Fruit fly (Drosophila melanogaster) whole organism, prepupa: ENCODE results near the gene CG42553.

Source experiments
- Blimp-1 ChIP-seq: fragments of 200-800 bp; sonication (Bioruptor generic); optimal IDR thresholded peaks from 3 replicates; lab custom pipeline; 2017; ENCODE audit warnings: missing biosample characterization, missing genetic modification characterization, mild to moderate bottlenecking, moderate library complexity, missing genetic modification reagents
- CG10631 ChIP-seq: fragments of 200-800 bp; sonication (Bioruptor generic); optimal IDR thresholded peaks from 2 replicates; lab custom pipeline; 2016; ENCODE audit warnings: missing biosample characterization, missing genetic modification characterization
- CG10669 ChIP-seq: fragments of 200-800 bp; sonication (Bioruptor generic); optimal IDR thresholded peaks from 3 replicates; lab custom pipeline; 2018; ENCODE audit warnings: missing biosample characterization, mild to moderate bottlenecking, missing genetic modification characterization, moderate library complexity
- CG11294 ChIP-seq: fragments of 200-800 bp; sonication (Bioruptor generic); IDR thresholded peaks from 2 replicates; pipeline ENCODE4 v1.3.6; 2022; ENCODE audit warnings: missing biosample characterization, missing genetic modification characterization
- CG11762 ChIP-seq: fragments of 200-800 bp; sonication (Bioruptor generic); optimal IDR thresholded peaks from 3 replicates; lab custom pipeline; 2016; ENCODE audit warnings: missing biosample characterization, missing genetic modification characterization; ENCODE audit not compliant: insufficient read depth
- CG11902 ChIP-seq: fragments of 200-800 bp; sonication (Bioruptor generic); optimal IDR thresholded peaks from 3 replicates; lab custom pipeline; 2016; ENCODE audit warnings: missing biosample characterization, missing genetic modification characterization
- CG15336 ChIP-seq: fragments of 200-800 bp; sonication (Bioruptor generic); IDR thresholded peaks from 2 replicates; pipeline ENCODE4 v1.3.6; 2022; ENCODE audit warnings: missing biosample characterization, missing genetic modification characterization
- CG1621 ChIP-seq: fragments of 200-800 bp; sonication (Bioruptor generic); optimal IDR thresholded peaks from 3 replicates; lab custom pipeline; 2018; ENCODE audit warnings: missing biosample characterization, mild to moderate bottlenecking, missing genetic modification characterization
- CG16779 ChIP-seq: fragments of 200-800 bp; sonication (Bioruptor generic); optimal IDR thresholded peaks from 3 replicates; lab custom pipeline; 2017; ENCODE audit warnings: missing biosample characterization, mild to moderate bottlenecking, missing genetic modification characterization
- CG3032 ChIP-seq: fragments of 200-800 bp; optimal IDR thresholded peaks from 2 replicates; lab custom pipeline; 2019; ENCODE audit warnings: missing biosample characterization, mild to moderate bottlenecking, missing genetic modification characterization, moderate library complexity
- CG31627 ChIP-seq: fragments of 200-800 bp; sonication (Bioruptor generic); optimal IDR thresholded peaks from 3 replicates; lab custom pipeline; 2016; ENCODE audit warnings: missing biosample characterization, missing genetic modification characterization
- CG32006 ChIP-seq: fragments of 200-800 bp; sonication (Bioruptor generic); optimal IDR thresholded peaks from 3 replicates; lab custom pipeline; 2017; ENCODE audit warnings: missing biosample characterization, mild to moderate bottlenecking, missing genetic modification characterization
- CG3919 ChIP-seq: fragments of 200-800 bp; sonication (Bioruptor generic); optimal IDR thresholded peaks from 3 replicates; lab custom pipeline; 2016; ENCODE audit warnings: missing biosample characterization, missing genetic modification characterization
- CG6163 ChIP-seq: fragments of 200-800 bp; sonication (Bioruptor generic); IDR thresholded peaks from 3 replicates; pipeline ENCODE4 v1.3.6; 2022; ENCODE audit warnings: missing biosample characterization, missing genetic modification characterization
- CG6792 ChIP-seq: fragments of 200-800 bp; sonication (Bioruptor generic); optimal IDR thresholded peaks from 3 replicates; lab custom pipeline; 2016; ENCODE audit warnings: missing biosample characterization, missing genetic modification characterization
- CG6854 ChIP-seq: fragments of 200-800 bp; sonication (Bioruptor generic); optimal IDR thresholded peaks from 2 replicates; lab custom pipeline; 2017; ENCODE audit warnings: missing biosample characterization, mild to moderate bottlenecking, missing genetic modification characterization
- CG7368 ChIP-seq: fragments of 200-800 bp; sonication (Bioruptor generic); optimal IDR thresholded peaks from 3 replicates; lab custom pipeline; 2016; ENCODE audit warnings: missing biosample characterization, missing genetic modification characterization
- CG8119 ChIP-seq: fragments of 200-800 bp; sonication (Bioruptor generic); IDR thresholded peaks from 3 replicates; pipeline ENCODE4 v1.3.6; 2022; ENCODE audit warnings: missing biosample characterization, missing genetic modification characterization
- CG9139 ChIP-seq: fragments of 200-800 bp; sonication (Bioruptor generic); optimal IDR thresholded peaks from 3 replicates; lab custom pipeline; 2017; ENCODE audit warnings: missing biosample characterization, mild to moderate bottlenecking, missing genetic modification characterization
- Eip75B ChIP-seq: fragments of 200-800 bp; sonication (Bioruptor generic); optimal IDR thresholded peaks from 3 replicates; lab custom pipeline; 2016; ENCODE audit warnings: missing biosample characterization, missing genetic modification characterization
- Eip78C ChIP-seq: fragments of 200-800 bp; sonication (Bioruptor generic); peaks from one replicate; lab custom pipeline; 2016; ENCODE audit warnings: missing biosample characterization, missing genetic modification characterization
- Eip93F ChIP-seq: fragments of 200-800 bp; sonication (Bioruptor generic); optimal IDR thresholded peaks from 2 replicates; lab custom pipeline; 2016; ENCODE audit warnings: missing biosample characterization, mild to moderate bottlenecking, missing genetic modification characterization
- Ets21C ChIP-seq: fragments of 200-800 bp; sonication (Bioruptor generic); optimal IDR thresholded peaks from 3 replicates; lab custom pipeline; 2016; ENCODE audit warnings: missing biosample characterization, missing genetic modification characterization
- Ets96B ChIP-seq: fragments of 200-800 bp; optimal IDR thresholded peaks from 2 replicates; lab custom pipeline; 2019; ENCODE audit warnings: missing biosample characterization, mild to moderate bottlenecking, missing genetic modification characterization, moderate library complexity
- Gug ChIP-seq: fragments of 200-800 bp; sonication (Bioruptor generic); IDR thresholded peaks from 2 replicates; pipeline ENCODE4 v1.3.6; 2022; ENCODE audit warnings: missing biosample characterization, missing genetic modification characterization
- Hr38 ChIP-seq: sonication (Bioruptor generic); optimal IDR thresholded peaks from 2 replicates; lab custom pipeline; 2016; ENCODE audit warnings: missing biosample characterization, missing genetic modification characterization
- Hr39 ChIP-seq: fragments of 200-800 bp; sonication (Bioruptor generic); optimal IDR thresholded peaks from 2 replicates; lab custom pipeline; 2016; ENCODE audit warnings: missing biosample characterization, missing genetic modification characterization
- Hr4 ChIP-seq: fragments of 200-800 bp; sonication (Bioruptor generic); optimal IDR thresholded peaks from 3 replicates; lab custom pipeline; 2016; ENCODE audit warnings: missing biosample characterization, missing genetic modification characterization
- Lpt ChIP-seq: fragments of 200-800 bp; sonication (Bioruptor generic); optimal IDR thresholded peaks from 3 replicates; lab custom pipeline; 2016; ENCODE audit warnings: missing biosample characterization, missing genetic modification characterization
- Met ChIP-seq: fragments of 200-800 bp; sonication (Bioruptor generic); optimal IDR thresholded peaks from 3 replicates; lab custom pipeline; 2016; ENCODE audit warnings: missing biosample characterization, missing genetic modification characterization
- OdsH ChIP-seq: fragments of 200-800 bp; sonication (Bioruptor generic); optimal IDR thresholded peaks from 3 replicates; lab custom pipeline; 2016; ENCODE audit warnings: missing biosample characterization, missing genetic modification characterization
- Smox ChIP-seq: fragments of 200-800 bp; sonication (Bioruptor generic); optimal IDR thresholded peaks from 3 replicates; lab custom pipeline; 2016; ENCODE audit warnings: missing biosample characterization, missing genetic modification characterization
- Sox102F ChIP-seq: fragments of 200-800 bp; sonication (Bioruptor generic); optimal IDR thresholded peaks from 2 replicates; lab custom pipeline; 2016; ENCODE audit warnings: missing biosample characterization, mild to moderate bottlenecking, missing genetic modification characterization
- achi ChIP-seq: fragments of 200-800 bp; sonication (Bioruptor generic); optimal IDR thresholded peaks from 3 replicates; lab custom pipeline; 2016; ENCODE audit warnings: missing biosample characterization, missing genetic modification characterization
- cyc ChIP-seq: fragments of 200-800 bp; sonication (Bioruptor generic); optimal IDR thresholded peaks from 3 replicates; lab custom pipeline; 2016; ENCODE audit warnings: missing biosample characterization, missing genetic modification characterization
- dsx ChIP-seq: fragments of 200-800 bp; optimal IDR thresholded peaks from 3 replicates; lab custom pipeline; 2019; ENCODE audit warnings: missing biosample characterization, mild to moderate bottlenecking, missing genetic modification characterization, moderate library complexity; ENCODE audit not compliant: poor library complexity, severe bottlenecking
- eg ChIP-seq: fragments of 200-800 bp; sonication (Bioruptor generic); IDR thresholded peaks from 3 replicates; pipeline ENCODE4 v1.3.6; 2022; ENCODE audit warnings: missing biosample characterization, missing genetic modification characterization
- esn ChIP-seq: fragments of 200-800 bp; sonication (Bioruptor generic); optimal IDR thresholded peaks from 2 replicates; lab custom pipeline; 2016; ENCODE audit warnings: missing biosample characterization, mild to moderate bottlenecking, missing genetic modification characterization, moderate library complexity
- fd59A ChIP-seq: fragments of 200-800 bp; sonication (Bioruptor generic); optimal IDR thresholded peaks from 2 replicates; lab custom pipeline; 2017; ENCODE audit warnings: missing biosample characterization, mild to moderate bottlenecking, missing genetic modification characterization, missing genetic modification reagents
- fd85E ChIP-seq: fragments of 200-800 bp; sonication (Bioruptor generic); optimal IDR thresholded peaks from 3 replicates; lab custom pipeline; 2016; ENCODE audit warnings: missing biosample characterization, missing genetic modification characterization
- fkh ChIP-seq: fragments of 200-800 bp; sonication (Bioruptor generic); optimal IDR thresholded peaks from 3 replicates; lab custom pipeline; 2017; ENCODE audit warnings: missing biosample characterization, mild to moderate bottlenecking, missing genetic modification characterization, moderate library complexity
- net ChIP-seq: fragments of 200-800 bp; sonication (Bioruptor generic); optimal IDR thresholded peaks from 3 replicates; lab custom pipeline; 2016; ENCODE audit warnings: missing biosample characterization, missing genetic modification characterization
- pdm3 ChIP-seq: fragments of 200-800 bp; sonication (Bioruptor generic); optimal IDR thresholded peaks from 3 replicates; lab custom pipeline; 2016; ENCODE audit warnings: missing biosample characterization, missing genetic modification characterization
- spab ChIP-seq: fragments of 200-800 bp; sonication (Bioruptor generic); optimal IDR thresholded peaks from 2 replicates; lab custom pipeline; 2017; ENCODE audit warnings: missing biosample characterization, mild to moderate bottlenecking, missing genetic modification characterization, missing genetic modification reagents
- ss ChIP-seq, 2 experiments: fragments of 200-800 bp; sonication (Bioruptor generic); optimal IDR thresholded peaks; 2 replicates in 1 of 2; 3 replicates in 1 of 2; lab custom pipeline; 2017 to 2018; ENCODE audit warnings: mild to moderate bottlenecking in 2 of 2, missing biosample characterization in 2 of 2, missing genetic modification characterization in 2 of 2, moderate library complexity in 1 of 2
- topi ChIP-seq: fragments of 200-800 bp; sonication (Bioruptor generic); optimal IDR thresholded peaks from 3 replicates; lab custom pipeline; 2016; ENCODE audit warnings: missing biosample characterization, missing genetic modification characterization
- vri ChIP-seq: fragments of 200-800 bp; sonication (Bioruptor generic); optimal IDR thresholded peaks from 3 replicates; lab custom pipeline; 2016; ENCODE audit warnings: missing biosample characterization, mild to moderate bottlenecking, missing genetic modification characterization

The CG42553 gene

DNA sequence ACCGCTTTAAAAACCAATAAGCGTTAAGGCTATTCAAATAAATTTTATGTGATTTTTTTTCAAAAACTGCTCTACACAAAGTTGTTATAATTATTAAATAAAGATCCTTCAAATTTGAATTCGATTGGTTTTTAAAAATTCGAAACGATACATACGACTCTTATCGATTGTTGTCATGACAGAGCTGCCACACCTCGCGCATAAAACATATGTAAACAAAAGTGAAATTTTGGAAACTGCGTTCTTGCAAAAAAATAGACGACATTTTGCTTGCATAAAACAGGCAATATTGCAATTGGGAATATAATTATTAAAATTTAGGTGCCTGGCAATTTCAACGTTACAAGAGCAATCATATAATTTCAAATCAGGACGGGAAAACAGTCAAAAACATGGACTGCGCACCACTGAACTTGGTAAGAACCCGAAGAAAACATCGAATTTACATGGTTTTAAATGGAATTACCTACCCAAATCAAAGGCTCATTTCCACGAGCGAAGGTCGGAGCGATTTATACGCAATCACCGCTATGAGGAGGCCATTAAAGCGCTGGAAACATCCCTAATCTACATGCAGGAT lies 1.7 kb downstream of the CG42553 start, which contains the start of gene CG42554:
TSS of gene CG42554 (plus strand) at position 229 of the 580 bp plus-strand sequence.
- TF ChIP-seq CG32006 (no peak), CG11294 (GFP tag; lab: Robert Waterston, UW) (no peak), CG11762 (GFP tag; lab: Kevin White, UChicago) (no peak), CG8119 (GFP tag; lab: Robert Waterston, UW) (no peak), Hr4 (no peak), fkh (peak; percentile 94), Eip78C (GFP tag; lab: Kevin White, UChicago) (peak; percentile 11), Hr39 (GFP tag; lab: Kevin White, UChicago) (no peak), fd85E (GFP tag; lab: Kevin White, UChicago) (no peak), CG6854 (no peak), Blimp-1 (GFP tag; lab: Kevin White, UChicago) (peak; percentile 79)

dm6 chr3L:837552-838187 lies 3.8 kb downstream of the CG42553 start, which contains the start of the genes CG13901 and CG13887:
Gene CG13901, minus strand, starts transcription at chr3L:837821.
Gene CG13887, plus strand, starts transcription at chr3L:837861.
- TF ChIP-seq Smox (GFP tag; lab: Kevin White, UChicago) (no peak), CG6792 (GFP tag; lab: Kevin White, UChicago) (peak; percentile 83), Hr38 (GFP tag; lab: Kevin White, UChicago) (peak; percentile 31), CG9139 (peak; percentile 35), CG11294 (GFP tag; lab: Robert Waterston, UW) (peak; percentile 76), spab (GFP tag; lab: Kevin White, UChicago) (no peak), Eip93F (GFP tag; lab: Kevin White, UChicago) (peak; percentile 79), CG3032 (tag; lab: Kevin White, UChicago) (peak; percentile 88), Eip78C (GFP tag; lab: Kevin White, UChicago) (peak; percentile 90), CG10669 (GFP tag; lab: Kevin White, UChicago) (peak; percentile 82), pdm3 (GFP tag; lab: Kevin White, UChicago) (no peak), CG8119 (GFP tag; lab: Robert Waterston, UW) (peak; percentile 80), Met (peak; percentile 90), OdsH (GFP tag; lab: Kevin White, UChicago) (peak; percentile 93), net (peak; percentile 82), CG1621 (peak; percentile 76), fd59A (GFP tag; lab: Kevin White, UChicago) (peak; percentile 67), Gug (peak; percentile 82), ss (GFP tag; optimal IDR thresholded peaks at IDR 0.05; lab: Kevin White, UChicago) (peak; percentile 38 to 71), fkh (peak; percentile 99), topi (GFP tag; lab: Kevin White, UChicago) (peak; percentile 89), vri (peak; percentile 90), CG31627 (GFP tag; lab: Kevin White, UChicago) (peak; percentile 95), CG7368 (GFP tag; lab: Kevin White, UChicago) (peak; percentile 83), CG3919 (GFP tag; lab: Kevin White, UChicago) (peak; percentile 90), Eip75B (GFP tag; lab: Kevin White, UChicago) (peak; percentile 90), Ets21C (GFP tag; lab: Kevin White, UChicago) (peak; percentile 91), achi (GFP tag; lab: Kevin White, UChicago) (peak; percentile 93), CG6854 (peak; percentile 83), dsx (GFP tag; lab: Kevin White, UChicago) (peak; percentile 70), eg (GFP tag; lab: Robert Waterston, UW) (peak; percentile 89), CG10631 (GFP tag; lab: Kevin White, UChicago) (peak; percentile 91), Lpt (GFP tag; lab: Kevin White, UChicago) (peak; percentile 86), CG15336 (peak; percentile 72), CG6163 (GFP tag; lab: Robert Waterston, UW) (peak; percentile 92), Blimp-1 (GFP tag; lab: Kevin White, UChicago) (peak; percentile 44), CG16779 (no peak), Sox102F (GFP tag; lab: Kevin White, UChicago) (no peak), esn (GFP tag; lab: Kevin White, UChicago) (peak; percentile 93), Ets96B (tag; lab: Kevin White, UChicago) (peak; percentile 84), CG11902 (GFP tag; lab: Kevin White, UChicago) (peak; percentile 84), cyc (peak; percentile 93), fd85E (GFP tag; lab: Kevin White, UChicago) (peak; percentile 25), CG11762 (GFP tag; lab: Kevin White, UChicago) (peak; percentile 81)
